Worm (Caenorhabditis elegans): Measurements from ENCODE around the gene sodh-2.

The sodh-2 gene

DNA sequence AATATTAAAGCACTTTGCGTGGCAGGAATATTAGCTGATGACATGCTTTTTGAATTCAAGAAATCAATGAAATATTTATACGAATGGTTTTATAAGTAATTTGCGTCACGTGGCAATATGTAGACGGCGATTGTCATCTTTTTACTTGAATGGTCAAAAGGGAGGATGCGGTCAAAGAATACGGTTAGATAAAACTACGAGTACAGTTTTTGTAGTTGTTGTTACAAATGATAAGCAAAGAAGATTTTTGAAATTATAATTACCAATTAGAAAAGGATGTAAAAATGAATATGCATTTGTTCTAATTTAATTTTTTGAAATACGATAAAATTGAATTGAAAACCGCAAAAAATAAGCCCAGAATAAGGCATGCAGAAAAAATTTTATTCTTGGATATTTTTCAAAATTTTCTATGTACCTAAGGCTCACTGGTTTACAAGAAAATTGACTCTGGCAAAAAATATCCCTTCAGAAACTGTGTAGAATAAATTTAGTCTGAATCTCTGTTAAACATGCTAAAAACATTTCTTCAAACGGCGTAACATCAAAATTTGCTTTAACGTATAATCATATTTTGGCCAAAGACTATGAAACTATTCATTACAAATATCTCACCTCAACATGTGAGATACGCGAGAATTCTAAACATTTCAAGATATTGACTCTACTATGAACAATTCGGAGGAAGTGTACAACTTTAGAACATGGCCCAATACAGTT lies at the start of gene sodh-2, which contains the start of gene srx-76:
Gene sodh-2 (minus strand): TSS at position 101 of the 720 bp plus-strand sequence.
Gene srx-76 (plus strand): TSS at position 670 of the 720 bp plus-strand sequence.
- TF ChIP-seq ces-1 (GFP tag; optimal IDR thresholded peaks at IDR 0.05) (no peak), ceh-39 (tag; optimal IDR thresholded peaks at IDR 0.05) (no peak), lsy-2 (tag; optimal IDR thresholded peaks at IDR 0.05) (no peak), elt-1 (tag; optimal IDR thresholded peaks at IDR 0.05; ENCODE audit: borderline replicate concordance, insufficient read depth) (no peak), nhr-237 (tag; optimal IDR thresholded peaks at IDR 0.05) (no peak), ztf-11 (tag; optimal IDR thresholded peaks at IDR 0.05) (no peak), elt-3 (tag; optimal IDR thresholded peaks at IDR 0.05) (no peak), snpc-4 (tag; optimal IDR thresholded peaks at IDR 0.05) (no peak), zip-8 (tag; optimal IDR thresholded peaks at IDR 0.05) (no peak), flh-1 (GFP tag; optimal IDR thresholded peaks at IDR 0.05) (no peak), hlh-1 (tag; optimal IDR thresholded peaks at IDR 0.05) (no peak), unc-120 (tag; optimal IDR thresholded peaks at IDR 0.05; ENCODE audit: poor library complexity, severe bottlenecking) (no peak), pha-4 (tag; optimal IDR thresholded peaks at IDR 0.05) (no peak), mep-1 (tag; optimal IDR thresholded peaks at IDR 0.05) (no peak), blmp-1 (tag; optimal IDR thresholded peaks at IDR 0.05) (no peak), nhr-28 (tag; optimal IDR thresholded peaks at IDR 0.05) (no peak), lin-13 (tag; optimal IDR thresholded peaks at IDR 0.05) (no peak)

ce11 chrV:11940329-11940728 lies 49.3 kb upstream of the sodh-2 start:
- TF ChIP-seq ceh-43 (GFP tag; optimal IDR thresholded peaks at IDR 0.05) (no peak), unc-120 (tag; optimal IDR thresholded peaks at IDR 0.05; ENCODE audit: poor library complexity, severe bottlenecking) (no peak), mab-5 (tag; optimal IDR thresholded peaks at IDR 0.05) (no peak), blmp-1 (tag; optimal IDR thresholded peaks at IDR 0.05) (no peak), cnd-1 (tag; optimal IDR thresholded peaks at IDR 0.05) (no peak), ztf-11 (tag; optimal IDR thresholded peaks at IDR 0.05) (no peak), nhr-2 (tag; optimal IDR thresholded peaks at IDR 0.05) (no peak), lin-13 (tag; optimal IDR thresholded peaks at IDR 0.05) (no peak), ham-2 (GFP tag; optimal IDR thresholded peaks at IDR 0.05) (no peak), mep-1 (tag; optimal IDR thresholded peaks at IDR 0.05) (no peak), snpc-4 (tag; optimal IDR thresholded peaks at IDR 0.05) (no peak), mls-2 (tag; optimal IDR thresholded peaks at IDR 0.05) (no peak), ceh-39 (tag; optimal IDR thresholded peaks at IDR 0.05) (no peak), ces-1 (GFP tag; optimal IDR thresholded peaks at IDR 0.05) (no peak), M03D4.4 (tag; optimal IDR thresholded peaks at IDR 0.05) (no peak), ceh-83 (GFP tag; optimal IDR thresholded peaks at IDR 0.05) (no peak)

ce11 chrV:11937710-11938109 lies 46.7 kb upstream of the sodh-2 start, which contains the start of gene gpla-1:
gpla-1 (minus strand) TSS chrV:11937810.
- TF ChIP-seq tbx-8 (GFP tag; optimal IDR thresholded peaks at IDR 0.05) (no peak), blmp-1 (tag; optimal IDR thresholded peaks at IDR 0.05) (no peak), elt-1 (tag; optimal IDR thresholded peaks at IDR 0.05; ENCODE audit: borderline replicate concordance, insufficient read depth) (no peak), nhr-28 (tag; optimal IDR thresholded peaks at IDR 0.05) (no peak), ztf-11 (tag; optimal IDR thresholded peaks at IDR 0.05) (no peak), ceh-43 (GFP tag; optimal IDR thresholded peaks at IDR 0.05) (no peak), elt-3 (tag; optimal IDR thresholded peaks at IDR 0.05) (no peak), sem-2 (GFP tag; optimal IDR thresholded peaks at IDR 0.05) (no peak), flh-1 (GFP tag; optimal IDR thresholded peaks at IDR 0.05) (no peak), lin-32 (GFP tag; optimal IDR thresholded peaks at IDR 0.05) (no peak), ceh-39 (tag; optimal IDR thresholded peaks at IDR 0.05) (no peak), ces-1 (GFP tag; optimal IDR thresholded peaks at IDR 0.05) (no peak), bed-3 (GFP tag; optimal IDR thresholded peaks at IDR 0.05) (no peak)

ce11 chrV:11934848-11935247 lies 43.8 kb upstream of the sodh-2 start, which contains the start of gene F58H1.8:
F58H1.8 (plus strand) TSS chrV:11935148.
- TF ChIP-seq bed-3 (GFP tag; optimal IDR thresholded peaks at IDR 0.05) (no peak), nhr-237 (tag; optimal IDR thresholded peaks at IDR 0.05) (no peak), snpc-4 (tag; optimal IDR thresholded peaks at IDR 0.05) (no peak)

Data from whole organism, mixed stage, embryonic.